Worm (Caenorhabditis elegans) whole organism, young adult: ENCODE results near the gene Y39A3CL.3.

Experiments used
- B0019.2 ChIP-seq: fragments of 200-800 bp; sonication (Bioruptor generic); conservative IDR thresholded peaks from 2 replicates; pipeline ENCODE4 v1.3.6; 2022; ENCODE audit warnings: missing genetic modification reagents, missing genetic modification characterization, missing compliant biosample characterization
- C06A6.2 ChIP-seq: fragments of 200-800 bp; sonication (Bioruptor generic); conservative IDR thresholded peaks from 2 replicates; pipeline ENCODE4 v1.3.6; 2022; ENCODE audit warnings: missing genetic modification characterization, missing compliant biosample characterization
- C17E4.6 ChIP-seq: fragments of 200-800 bp; sonication (Bioruptor generic); IDR thresholded peaks from 2 replicates; pipeline ENCODE4 v1.3.6; 2022; ENCODE audit warnings: missing genetic modification reagents, missing genetic modification characterization, missing compliant biosample characterization
- D2030.7 ChIP-seq: fragments of 200-800 bp; sonication (Bioruptor generic); IDR thresholded peaks from 2 replicates; pipeline ENCODE4 v1.3.6; 2022; ENCODE audit warnings: missing genetic modification reagents, missing genetic modification characterization, missing compliant biosample characterization
- F22D6.2 ChIP-seq: sonication (generic microtip); optimal IDR thresholded peaks from 2 replicates; lab custom pipeline; 2016; ENCODE audit warnings: mild to moderate bottlenecking, missing genetic modification characterization, missing compliant biosample characterization
- F33H1.4 ChIP-seq: fragments of 200-800 bp; sonication (Bioruptor generic); IDR thresholded peaks from 2 replicates; pipeline ENCODE4 v1.3.6; 2022; ENCODE audit warnings: missing genetic modification reagents, missing genetic modification characterization, missing compliant biosample characterization
- F39B2.1 ChIP-seq: fragments of 200-800 bp; sonication (Bioruptor generic); IDR thresholded peaks from 2 replicates; pipeline ENCODE4 v1.3.6; 2022; ENCODE audit warnings: missing genetic modification reagents, missing genetic modification characterization, missing compliant biosample characterization
- F49E8.2 ChIP-seq: sonication (generic microtip); optimal IDR thresholded peaks from 3 replicates; lab custom pipeline; 2017; ENCODE audit warnings: missing genetic modification characterization, mild to moderate bottlenecking, missing compliant biosample characterization, antibody characterized with exemption, moderate library complexity; ENCODE audit not compliant: insufficient read depth
- Y53F4B.3 ChIP-seq: fragments of 200-800 bp; sonication (Bioruptor generic); IDR thresholded peaks from 2 replicates; pipeline ENCODE4 v1.3.6; 2022; ENCODE audit warnings: missing genetic modification reagents, missing genetic modification characterization, missing compliant biosample characterization
- Y53G8AR.9 ChIP-seq: fragments of 200-800 bp; sonication (Bioruptor generic); conservative IDR thresholded peaks from 2 replicates; pipeline ENCODE4 v1.3.6; 2022; ENCODE audit warnings: missing genetic modification reagents, missing genetic modification characterization, missing compliant biosample characterization
- Y79H2A.3 ChIP-seq: fragments of 200-800 bp; sonication (Bioruptor generic); conservative IDR thresholded peaks from 2 replicates; pipeline ENCODE4 v1.3.6; 2022; ENCODE audit warnings: missing genetic modification reagents, missing genetic modification characterization, missing compliant biosample characterization
- ama-1 ChIP-seq, 3 experiments: fragments of 150-350 bp in 1 of 3; sonication (generic microtip) in 2 of 3; optimal IDR thresholded peaks; 2 replicates each; lab custom pipeline; 2014 to 2018; ENCODE audit warnings: missing biosample characterization in 2 of 3, missing genetic modification characterization in 2 of 3, missing genetic modification reagents in 2 of 3
- aptf-3 ChIP-seq: fragments of 200-800 bp; sonication (Bioruptor generic); IDR thresholded peaks from 2 replicates; pipeline ENCODE4 v1.3.6; 2022; ENCODE audit warnings: missing genetic modification characterization, missing compliant biosample characterization
- athp-1 ChIP-seq: sonication (generic microtip); optimal IDR thresholded peaks from 2 replicates; lab custom pipeline; 2017; ENCODE audit warnings: mild to moderate bottlenecking, missing genetic modification characterization, missing compliant biosample characterization
- attf-3 ChIP-seq: fragments of 200-800 bp; sonication (Bioruptor generic); conservative IDR thresholded peaks from 2 replicates; pipeline ENCODE4 v1.3.6; 2022; ENCODE audit warnings: missing genetic modification reagents, missing genetic modification characterization, missing compliant biosample characterization
- attf-5 ChIP-seq: fragments of 200-800 bp; sonication (Bioruptor generic); optimal IDR thresholded peaks from 2 replicates; lab custom pipeline; 2018; ENCODE audit warnings: mild to moderate bottlenecking, missing genetic modification characterization, missing compliant biosample characterization
- ceh-100 ChIP-seq: fragments of 200-800 bp; sonication (Bioruptor generic); IDR thresholded peaks from 2 replicates; pipeline ENCODE4 v1.3.6; 2022; ENCODE audit warnings: missing genetic modification reagents, missing genetic modification characterization, missing compliant biosample characterization
- dpff-1 ChIP-seq: sonication (generic microtip); optimal IDR thresholded peaks from 2 replicates; lab custom pipeline; 2017; ENCODE audit warnings: mild to moderate bottlenecking, missing genetic modification characterization, missing compliant biosample characterization
- dpl-1 ChIP-seq: fragments of 150-350 bp; optimal IDR thresholded peaks from 2 replicates; lab custom pipeline; 2014; ENCODE audit warnings: missing biosample characterization, missing genetic modification reagents, missing genetic modification characterization
- efl-1 ChIP-seq: fragments of 150-350 bp; optimal IDR thresholded peaks from 2 replicates; lab custom pipeline; 2014; ENCODE audit warnings: missing biosample characterization, missing genetic modification reagents, missing genetic modification characterization
- him-1 ChIP-seq: sonication (generic microtip); optimal IDR thresholded peaks from 2 replicates; lab custom pipeline; 2016; ENCODE audit warnings: missing genotype, missing genetic modification reagents, missing genetic modification characterization, missing compliant biosample characterization
- lir-1 ChIP-seq: fragments of 200-800 bp; sonication (Bioruptor generic); conservative IDR thresholded peaks from 2 replicates; pipeline ENCODE4 v1.3.6; 2022; ENCODE audit warnings: missing genetic modification reagents, missing genetic modification characterization, missing compliant biosample characterization
- madf-6 ChIP-seq: fragments of 200-800 bp; sonication (Bioruptor generic); IDR thresholded peaks from 2 replicates; pipeline ENCODE4 v1.3.6; 2022; ENCODE audit warnings: missing genetic modification reagents, missing genetic modification characterization, missing compliant biosample characterization
- nhr-120 ChIP-seq: fragments of 200-800 bp; sonication (Bioruptor generic); IDR thresholded peaks from 2 replicates; pipeline ENCODE4 v1.3.6; 2022; ENCODE audit warnings: missing genetic modification characterization, missing compliant biosample characterization
- nhr-179 ChIP-seq: sonication (generic microtip); optimal IDR thresholded peaks from 2 replicates; lab custom pipeline; 2016; ENCODE audit warnings: mild to moderate bottlenecking, missing genetic modification characterization, missing compliant biosample characterization
- pha-4 ChIP-seq: fragments of 150-350 bp; sonication (generic microtip); optimal IDR thresholded peaks from 2 replicates; lab custom pipeline; 2014; ENCODE audit warnings: missing biosample characterization, missing genetic modification reagents, missing genetic modification characterization
- rcor-1 ChIP-seq: fragments of 200-800 bp; sonication (Bioruptor generic); IDR thresholded peaks from 2 replicates; pipeline ENCODE4 v1.3.6; 2022; ENCODE audit warnings: missing genetic modification reagents, missing genetic modification characterization, missing compliant biosample characterization
- rpc-1 ChIP-seq, 2 experiments: fragments of 150-350 bp in 1 of 2; sonication (generic microtip) in 1 of 2; optimal IDR thresholded peaks; 2 replicates each; lab custom pipeline; 2014 to 2018; ENCODE audit warnings: missing biosample characterization in 1 of 2, missing genetic modification characterization in 1 of 2, missing genetic modification reagents in 1 of 2, missing genotype in 1 of 2
- snpc-1.1 ChIP-seq: sonication (generic microtip); optimal IDR thresholded peaks from 2 replicates; lab custom pipeline; 2017; ENCODE audit warnings: missing genetic modification characterization, mild to moderate bottlenecking, missing compliant biosample characterization, antibody characterized with exemption, moderate library complexity, missing genotype, missing genetic modification reagents; ENCODE audit not compliant: insufficient read depth
- unc-62 ChIP-seq: fragments of 150-350 bp; optimal IDR thresholded peaks from 2 replicates; lab custom pipeline; 2014; ENCODE audit warnings: missing biosample characterization, missing genetic modification reagents, missing genetic modification characterization
- zfh-2 ChIP-seq: fragments of 200-800 bp; sonication (Bioruptor generic); conservative IDR thresholded peaks from 2 replicates; pipeline ENCODE4 v1.3.6; 2022; ENCODE audit warnings: missing genetic modification reagents, missing genetic modification characterization, missing compliant biosample characterization
- ztf-25 ChIP-seq: fragments of 200-800 bp; sonication (Bioruptor generic); IDR thresholded peaks from 2 replicates; pipeline ENCODE4 v1.3.6; 2022; ENCODE audit warnings: missing genetic modification reagents, missing genetic modification characterization, missing compliant biosample characterization
- ztf-28 ChIP-seq: fragments of 200-800 bp; sonication (Bioruptor generic); IDR thresholded peaks from 2 replicates; pipeline ENCODE4 v1.3.6; 2022; ENCODE audit warnings: missing genetic modification reagents, missing genetic modification characterization, missing compliant biosample characterization

The Y39A3CL.3 gene

DNA sequence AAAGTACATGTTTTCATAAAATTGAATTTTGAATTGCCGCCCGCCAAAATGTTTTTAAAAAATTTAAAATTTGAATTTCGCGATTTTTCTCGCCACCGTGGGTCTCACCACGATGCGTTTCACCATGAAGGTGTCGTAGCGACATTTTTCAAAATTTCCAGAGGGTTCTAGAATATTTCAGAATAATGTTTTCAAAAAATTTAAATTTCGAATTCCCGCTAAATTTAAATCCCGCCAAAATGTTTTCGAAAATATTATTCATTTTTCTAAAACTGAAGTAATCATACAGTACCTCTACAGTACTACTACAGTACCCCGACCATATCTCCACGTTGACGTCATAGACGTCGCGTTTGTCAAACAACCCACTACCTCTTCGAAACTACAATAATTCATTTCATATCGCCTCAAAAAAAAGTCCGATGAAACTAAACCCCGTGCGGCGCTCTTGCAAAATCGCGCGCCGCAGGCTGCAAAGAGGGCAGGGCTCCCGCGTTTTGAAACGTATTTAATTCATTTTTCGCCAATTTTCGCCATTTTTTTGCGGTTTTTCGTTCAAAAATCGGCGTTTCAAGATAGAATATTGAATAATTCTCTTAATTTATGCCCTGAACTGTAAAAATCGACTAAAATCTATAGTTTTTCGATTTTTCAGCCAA is 46.8 kb downstream of the Y39A3CL.3 start, which contains the start of the genes pvf-1 and Y39A3CL.7 (continued):
- peak; percentile 42 for TF ChIP-seq attf-5 (GFP tag; lab: Kevin White, UChicago)
- TF ChIP-seq F33H1.4 (GFP tag; lab: Robert Waterston, UW), result no peak
- TF ChIP-seq lir-1 (GFP tag; lab: Robert Waterston, UW), result no peak
- TF ChIP-seq madf-6, result peak; percentile 26; the same call in 1 of the 2 replicates
- no peak for TF ChIP-seq aptf-3 (GFP tag; lab: Robert Waterston, UW)
- TF ChIP-seq dpl-1 (GFP tag; lab: Kevin White, UChicago), result no peak
- TF ChIP-seq Y53F4B.3 (GFP tag; lab: Robert Waterston, UW), result no peak
- no peak for TF ChIP-seq snpc-1.1 (tag; lab: Kevin White, UChicago)
- TF ChIP-seq efl-1 (GFP tag; lab: Kevin White, UChicago), result peak; percentile 25
- peak; percentile 33; the same call in 1 of the 2 replicates for TF ChIP-seq zfh-2 (GFP tag; lab: Robert Waterston, UW)
- TF ChIP-seq him-1 (tag; lab: Kevin White, UChicago), result no peak
- TF ChIP-seq attf-3 (GFP tag; lab: Robert Waterston, UW), result peak; percentile 39; the same call in 1 of the 2 replicates
- no peak for TF ChIP-seq ceh-100 (GFP tag; lab: Robert Waterston, UW)
- no peak for TF ChIP-seq dpff-1 (tag; lab: Kevin White, UChicago)
- TF ChIP-seq F22D6.2 (tag; lab: Kevin White, UChicago), result no peak
- no peak for TF ChIP-seq athp-1 (tag; lab: Kevin White, UChicago)
- no peak for TF ChIP-seq C17E4.6 (GFP tag; lab: Robert Waterston, UW)
- TF ChIP-seq F49E8.2, result no peak
- TF ChIP-seq Y79H2A.3 (GFP tag; lab: Robert Waterston, UW), result no peak
- no peak for TF ChIP-seq ama-1 (optimal IDR thresholded peaks at IDR 0.05; lab: Kevin White, UChicago)
- TF ChIP-seq ama-1 (GFP tag; optimal IDR thresholded peaks at IDR 0.05; lab: Kevin White, UChicago), result no peak
- no peak for TF ChIP-seq rcor-1 (GFP tag; lab: Robert Waterston, UW)
- no peak for TF ChIP-seq nhr-179 (tag; lab: Kevin White, UChicago)
- no peak for TF ChIP-seq pha-4
- TF ChIP-seq F39B2.1 (GFP tag; lab: Robert Waterston, UW), result no peak
- no peak for TF ChIP-seq B0019.2 (GFP tag; lab: Robert Waterston, UW)
- no peak for TF ChIP-seq unc-62 (GFP tag; lab: Kevin White, UChicago)
- TF ChIP-seq rpc-1 (optimal IDR thresholded peaks at IDR 0.05; lab: Kevin White, UChicago), result peak; percentile 22
- TF ChIP-seq rpc-1 (tag; optimal IDR thresholded peaks at IDR 0.05; lab: Kevin White, UChicago), result no peak
- TF ChIP-seq C06A6.2, result no peak; the same call in 1 of the 2 replicates
- no peak for TF ChIP-seq ztf-28 (GFP tag; lab: Robert Waterston, UW)
- no peak for TF ChIP-seq Y53G8AR.9 (GFP tag; lab: Robert Waterston, UW)
- TF ChIP-seq nhr-120 (GFP tag; lab: Robert Waterston, UW), result no peak
- no peak for TF ChIP-seq D2030.7
- TF ChIP-seq ztf-25 (GFP tag; lab: Robert Waterston, UW), result no peak
- TF ChIP-seq, all 124 proteins: peak for 20
